Worm (Caenorhabditis elegans) whole organism, midembryonic: ENCODE data around the gene hil-6.

ENCODE experiments used
- ztf-23 ChIP-seq: fragments of 200-800 bp; sonication (Bioruptor generic); IDR thresholded peaks from 2 replicates; pipeline ENCODE4 v1.3.6; 2022; ENCODE audit warnings: missing genetic modification reagents, missing genetic modification characterization, missing compliant biosample characterization
- ztf-29 ChIP-seq: fragments of 200-800 bp; sonication (Bioruptor generic); IDR thresholded peaks from 2 replicates; pipeline ENCODE4 v1.3.6; 2022; ENCODE audit warnings: missing genetic modification reagents, missing genetic modification characterization, missing compliant biosample characterization

DNA sequence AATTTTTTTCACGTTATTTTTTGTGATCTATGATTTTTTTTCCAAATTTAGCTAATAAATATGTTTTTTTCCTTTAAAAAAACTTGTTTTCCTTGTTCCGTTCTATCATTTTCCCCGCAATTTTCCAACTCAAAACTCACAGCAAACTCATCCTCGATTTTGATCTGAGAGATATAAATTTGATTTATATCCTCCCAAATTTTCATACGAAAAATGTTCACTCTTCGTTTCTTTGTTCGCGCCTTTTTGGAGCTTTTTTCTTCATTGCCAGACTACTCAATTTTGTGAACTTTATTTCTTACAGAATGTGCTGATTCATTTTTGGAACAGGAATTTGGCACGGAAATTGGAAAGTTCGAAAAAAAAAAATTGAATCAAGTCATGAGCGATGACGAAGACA, 12.7 kb downstream of the hil-6 start, which contains the start of gene F59A7.14:
- TF ChIP-seq ztf-23 (GFP tag; lab: Robert Waterston, UW) (no peak), ztf-29 (GFP tag; lab: Robert Waterston, UW) (no peak)
